Fruit fly (Drosophila melanogaster) whole organism, embryonic: ENCODE results near the gene CG32192.

Source experiments
- Asciz ChIP-seq: fragments of 200-800 bp; sonication (Bioruptor generic); optimal IDR thresholded peaks from 2 replicates; lab custom pipeline; 2017; ENCODE audit warnings: missing biosample characterization, mild to moderate bottlenecking, missing genetic modification characterization, missing genetic modification reagents
- B-H2 ChIP-seq: fragments of 200-800 bp; sonication (Bioruptor generic); optimal IDR thresholded peaks from 2 replicates; lab custom pipeline; 2018; ENCODE audit warnings: missing biosample characterization, mild to moderate bottlenecking, missing genetic modification characterization
- Blimp-1 ChIP-seq: fragments of 200-800 bp; sonication (Bioruptor generic); optimal IDR thresholded peaks from 3 replicates; lab custom pipeline; 2018; ENCODE audit warnings: missing biosample characterization, missing genetic modification characterization, mild to moderate bottlenecking, moderate library complexity, missing genetic modification reagents
- CG10209 ChIP-seq: fragments of 200-800 bp; sonication (Bioruptor generic); optimal IDR thresholded peaks from 3 replicates; lab custom pipeline; 2017; ENCODE audit warnings: missing biosample characterization, mild to moderate bottlenecking, missing genetic modification characterization, missing genetic modification reagents
- CG10267 ChIP-seq: fragments of 200-800 bp; sonication (Bioruptor generic); optimal IDR thresholded peaks from 2 replicates; lab custom pipeline; 2018; ENCODE audit warnings: missing biosample characterization, mild to moderate bottlenecking, missing genetic modification characterization, moderate library complexity
- CG10431 ChIP-seq: fragments of 200-800 bp; sonication (Bioruptor generic); optimal IDR thresholded peaks from 3 replicates; lab custom pipeline; 2018; ENCODE audit warnings: missing biosample characterization, mild to moderate bottlenecking, missing genetic modification characterization
- CG12219 ChIP-seq: fragments of 200-800 bp; sonication (Bioruptor generic); optimal IDR thresholded peaks from 3 replicates; lab custom pipeline; 2018; ENCODE audit warnings: missing biosample characterization, mild to moderate bottlenecking, missing genetic modification characterization
- CG13424 ChIP-seq: fragments of 200-800 bp; sonication (Bioruptor generic); optimal IDR thresholded peaks from 2 replicates; lab custom pipeline; 2019; ENCODE audit warnings: missing biosample characterization, mild to moderate bottlenecking, missing genetic modification characterization, moderate library complexity
- CG13894 ChIP-seq: fragments of 200-800 bp; sonication (Bioruptor generic); optimal IDR thresholded peaks from 3 replicates; lab custom pipeline; 2018; ENCODE audit warnings: missing biosample characterization, mild to moderate bottlenecking, missing genetic modification characterization, moderate library complexity
- CG15269 ChIP-seq: fragments of 200-800 bp; sonication (Bioruptor generic); optimal IDR thresholded peaks from 2 replicates; lab custom pipeline; 2018; ENCODE audit warnings: missing biosample characterization, mild to moderate bottlenecking, missing genetic modification characterization, moderate library complexity
- CG17912 ChIP-seq: fragments of 200-800 bp; sonication (Bioruptor generic); optimal IDR thresholded peaks from 2 replicates; lab custom pipeline; 2018; ENCODE audit warnings: missing biosample characterization, mild to moderate bottlenecking, missing genetic modification characterization
- CG1792 ChIP-seq: fragments of 200-800 bp; sonication (Bioruptor generic); optimal IDR thresholded peaks from 2 replicates; lab custom pipeline; 2016; ENCODE audit warnings: missing biosample characterization, missing genetic modification characterization
- CG2199 ChIP-seq: fragments of 200-800 bp; sonication (Bioruptor generic); IDR thresholded peaks from 3 replicates; pipeline ENCODE4 v1.3.6; 2022; ENCODE audit warnings: missing biosample characterization, missing genetic modification characterization
- CG2889 ChIP-seq: fragments of 200-800 bp; sonication (Bioruptor generic); IDR thresholded peaks from 3 replicates; pipeline ENCODE4 v1.3.6; 2022; ENCODE audit warnings: missing biosample characterization, missing genetic modification characterization
- CG31441 ChIP-seq: fragments of 200-800 bp; sonication (Bioruptor generic); IDR thresholded peaks from 2 replicates; pipeline ENCODE4 v1.3.6; 2022; ENCODE audit warnings: missing biosample characterization, missing genetic modification characterization
- CG32772 ChIP-seq: fragments of 200-800 bp; sonication (Bioruptor generic); IDR thresholded peaks from 2 replicates; pipeline ENCODE4 v1.3.6; 2022; ENCODE audit warnings: missing biosample characterization, missing genetic modification characterization
- CG3281 ChIP-seq: fragments of 200-800 bp; sonication (Bioruptor generic); optimal IDR thresholded peaks from 3 replicates; lab custom pipeline; 2017; ENCODE audit warnings: missing biosample characterization, mild to moderate bottlenecking, missing genetic modification characterization
- CG33557 ChIP-seq: fragments of 200-800 bp; sonication (Bioruptor generic); optimal IDR thresholded peaks from 2 replicates; lab custom pipeline; 2019; ENCODE audit warnings: missing biosample characterization, mild to moderate bottlenecking, missing genetic modification characterization, moderate library complexity
- CG43689 ChIP-seq: fragments of 200-800 bp; sonication (Bioruptor generic); IDR thresholded peaks from 2 replicates; pipeline ENCODE4 v1.3.6; 2022; ENCODE audit warnings: missing biosample characterization, missing genetic modification characterization
- CG7786 ChIP-seq: fragments of 200-800 bp; sonication (Bioruptor generic); optimal IDR thresholded peaks from 2 replicates; lab custom pipeline; 2016; ENCODE audit warnings: missing biosample characterization, missing genetic modification characterization
- CG7839 ChIP-seq: fragments of 200-800 bp; sonication (Bioruptor generic); optimal IDR thresholded peaks from 3 replicates; lab custom pipeline; 2018; ENCODE audit warnings: missing biosample characterization, mild to moderate bottlenecking, missing genetic modification characterization, moderate library complexity
- CG8290 ChIP-seq, 3 experiments: fragments of 200-800 bp; sonication (Bioruptor generic); optimal IDR thresholded peaks; 2 replicates each; lab custom pipeline; 2016 to 2019; ENCODE audit warnings: missing biosample characterization in 3 of 3, missing genetic modification characterization in 3 of 3, mild to moderate bottlenecking in 2 of 3, moderate library complexity in 1 of 3
- Fer3 ChIP-seq: fragments of 200-800 bp; sonication (Bioruptor generic); optimal IDR thresholded peaks from 2 replicates; lab custom pipeline; 2018; ENCODE audit warnings: missing biosample characterization, mild to moderate bottlenecking, missing genetic modification characterization, moderate library complexity
- Hr3 ChIP-seq: fragments of 200-800 bp; sonication (Bioruptor generic); optimal IDR thresholded peaks from 3 replicates; lab custom pipeline; 2016; ENCODE audit warnings: missing biosample characterization, missing genetic modification characterization
- Med ChIP-seq: fragments of 200-800 bp; sonication (Bioruptor generic); peaks from one replicate; lab custom pipeline; 2016; ENCODE audit warnings: missing biosample characterization, missing genetic modification characterization, mild to moderate bottlenecking, inconsistent platforms, moderate library complexity
- Nf-YA ChIP-seq: fragments of 200-800 bp; sonication (Bioruptor generic); IDR thresholded peaks from 2 replicates; pipeline ENCODE4 v1.3.6; 2022; ENCODE audit warnings: missing biosample characterization, missing genetic modification characterization
- Nf-YB ChIP-seq: fragments of 200-800 bp; sonication (Bioruptor generic); optimal IDR thresholded peaks from 3 replicates; lab custom pipeline; 2019; ENCODE audit warnings: missing biosample characterization, mild to moderate bottlenecking, missing genetic modification characterization, moderate library complexity
- Pdp1 ChIP-seq, 2 experiments: fragments of 200-800 bp; sonication (Bioruptor generic); optimal IDR thresholded peaks; 3 replicates each; lab custom pipeline; 2016; ENCODE audit warnings: missing biosample characterization in 2 of 2, missing genetic modification characterization in 2 of 2, mild to moderate bottlenecking in 1 of 2, moderate library complexity in 1 of 2
- Sin3A ChIP-seq: fragments of >200 bp; optimal IDR thresholded peaks from 2 replicates; lab custom pipeline; 2018
- Xbp1 ChIP-seq: fragments of 200-800 bp; sonication (Bioruptor generic); optimal IDR thresholded peaks from 3 replicates; lab custom pipeline; 2016; ENCODE audit warnings: missing biosample characterization, mild to moderate bottlenecking, missing genetic modification characterization
- bab2 ChIP-seq: fragments of 200-800 bp; sonication (Bioruptor generic); optimal IDR thresholded peaks from 2 replicates; lab custom pipeline; 2016; ENCODE audit warnings: missing biosample characterization, missing genetic modification characterization
- ci ChIP-seq: fragments of 200-800 bp; sonication (Bioruptor generic); IDR thresholded peaks from 3 replicates; pipeline ENCODE4 v1.3.6; 2022; ENCODE audit warnings: missing biosample characterization, missing genetic modification characterization
- dysf ChIP-seq: fragments of 200-800 bp; sonication (Bioruptor generic); IDR thresholded peaks from 3 replicates; pipeline ENCODE4 v1.3.6; 2022; ENCODE audit warnings: missing biosample characterization, missing genetic modification characterization
- fd64A ChIP-seq: fragments of 200-800 bp; sonication (Bioruptor generic); optimal IDR thresholded peaks from 3 replicates; lab custom pipeline; 2018; ENCODE audit warnings: missing biosample characterization, mild to moderate bottlenecking, missing genetic modification characterization
- kni ChIP-seq: fragments of 200-800 bp; sonication (Bioruptor generic); optimal IDR thresholded peaks from 3 replicates; lab custom pipeline; 2017; ENCODE audit warnings: mild to moderate bottlenecking, missing biosample characterization, missing genetic modification reagents, missing genetic modification characterization
- lbe ChIP-seq: fragments of 200-800 bp; sonication (Bioruptor generic); optimal IDR thresholded peaks from 2 replicates; lab custom pipeline; 2016; ENCODE audit warnings: missing biosample characterization, mild to moderate bottlenecking, missing genetic modification characterization
- nerfin-2 ChIP-seq: fragments of 200-800 bp; sonication (Bioruptor generic); IDR thresholded peaks from 2 replicates; pipeline ENCODE4 v1.3.6; 2022; ENCODE audit warnings: missing biosample characterization, missing genetic modification characterization; ENCODE audit not compliant: partially characterized antibody
- nom ChIP-seq: fragments of 200-800 bp; sonication (Bioruptor generic); optimal IDR thresholded peaks from 2 replicates; lab custom pipeline; 2017; ENCODE audit warnings: missing biosample characterization, missing genetic modification characterization, mild to moderate bottlenecking, moderate library complexity, missing genetic modification reagents
- odd ChIP-seq: fragments of 200-800 bp; sonication (Bioruptor generic); optimal IDR thresholded peaks from 2 replicates; lab custom pipeline; 2017; ENCODE audit warnings: missing biosample characterization, mild to moderate bottlenecking, missing genetic modification characterization
- pan ChIP-seq, 4 experiments: fragments of >200 bp in 3 of 4; fragments of 200-800 bp in 1 of 4; sonication (Bioruptor generic) in 1 of 4; optimal IDR thresholded peaks in 3 of 4; IDR thresholded peaks in 1 of 4; 2 replicates each; pipeline versions ENCODE4 v1.3.6 to Lab custom; 2017 to 2022; ENCODE audit warnings: missing biosample characterization in 2 of 4, missing genetic modification characterization in 2 of 4, mixed read lengths in 1 of 4
- phol ChIP-seq: fragments of 200-800 bp; sonication (Bioruptor generic); optimal IDR thresholded peaks from 3 replicates; lab custom pipeline; 2018; ENCODE audit warnings: missing biosample characterization, mild to moderate bottlenecking, missing genetic modification characterization, moderate library complexity
- pros ChIP-seq: fragments of 200-800 bp; sonication (Bioruptor generic); optimal IDR thresholded peaks from 3 replicates; lab custom pipeline; 2019; ENCODE audit warnings: missing biosample characterization, mild to moderate bottlenecking, missing genetic modification characterization, moderate library complexity
- pzg ChIP-seq: fragments of 200-800 bp; sonication (Bioruptor generic); optimal IDR thresholded peaks from 3 replicates; lab custom pipeline; 2018; ENCODE audit warnings: missing biosample characterization, mild to moderate bottlenecking, missing genetic modification characterization, moderate library complexity
- row ChIP-seq: fragments of 200-800 bp; sonication (Bioruptor generic); IDR thresholded peaks from 3 replicates; pipeline ENCODE4 v1.3.6; 2022; ENCODE audit warnings: missing biosample characterization, missing genetic modification characterization
- slbo ChIP-seq: fragments of 200-800 bp; sonication (Bioruptor generic); IDR thresholded peaks from 2 replicates; pipeline ENCODE4 v1.3.6; 2022; ENCODE audit warnings: missing biosample characterization, missing genetic modification characterization
- sqz ChIP-seq: fragments of 200-800 bp; sonication (Bioruptor generic); optimal IDR thresholded peaks from 3 replicates; lab custom pipeline; 2018; ENCODE audit warnings: missing biosample characterization, mild to moderate bottlenecking, missing genetic modification characterization
- twi ChIP-seq: fragments of 200-800 bp; optimal IDR thresholded peaks from 2 replicates; lab custom pipeline; 2019; ENCODE audit warnings: missing biosample characterization, mild to moderate bottlenecking, missing genetic modification characterization, moderate library complexity
- vnd ChIP-seq: fragments of 200-800 bp; sonication (Bioruptor generic); IDR thresholded peaks from 3 replicates; pipeline ENCODE4 v1.3.6; 2022; ENCODE audit warnings: missing biosample characterization, missing genetic modification characterization; ENCODE audit not compliant: partially characterized antibody

Gene CG32192

DNA sequence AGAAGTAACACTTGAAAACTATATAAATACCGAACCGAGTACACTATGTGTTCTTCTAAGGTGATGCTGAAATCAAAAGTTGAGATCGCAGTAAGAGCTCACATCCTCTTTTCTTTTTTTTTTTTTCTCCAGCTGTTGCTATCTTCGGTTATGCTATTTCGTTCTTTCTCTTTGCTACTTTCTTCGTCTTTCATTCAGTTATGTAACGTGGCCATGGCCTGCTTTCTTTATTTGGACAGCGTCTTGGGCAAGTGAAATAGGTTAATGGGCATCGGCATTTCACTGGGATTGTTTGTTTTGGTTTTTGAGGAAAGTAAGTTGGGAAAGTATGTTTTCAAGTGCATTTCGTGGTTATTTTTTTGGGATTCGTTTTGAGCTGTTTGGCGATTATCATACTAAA is 22.5 kb upstream of the CG32192 start:
- TF ChIP-seq Pdp1 (GFP tag; optimal IDR thresholded peaks at IDR 0.05; lab: Kevin White, UChicago), result peak in 1 of 2 experiments; percentile 76
- TF ChIP-seq pros (GFP tag; lab: Kevin White, UChicago), result peak; percentile 40
- TF ChIP-seq Blimp-1 (GFP tag; lab: Kevin White, UChicago), result peak; percentile 87
- TF ChIP-seq Asciz (GFP tag; lab: Kevin White, UChicago), result no peak
- TF ChIP-seq sqz (GFP tag; lab: Kevin White, UChicago), result peak; percentile 12
- TF ChIP-seq CG31441 (GFP tag; lab: Robert Waterston, UW), result no peak
- TF ChIP-seq CG10431 (GFP tag; lab: Kevin White, UChicago), result no peak
- TF ChIP-seq CG10267, result no peak
- TF ChIP-seq kni (GFP tag; lab: Kevin White, UChicago), result peak; percentile 55
- TF ChIP-seq CG10209 (GFP tag; lab: Kevin White, UChicago), result no peak
- 0 out of 3 replicates have a peak, but pooled peaks have one; percentile 57 for TF ChIP-seq CG2199 (GFP tag; lab: Robert Waterston, UW)
- TF ChIP-seq CG33557 (GFP tag; lab: Kevin White, UChicago), result peak; percentile 0

DNA sequence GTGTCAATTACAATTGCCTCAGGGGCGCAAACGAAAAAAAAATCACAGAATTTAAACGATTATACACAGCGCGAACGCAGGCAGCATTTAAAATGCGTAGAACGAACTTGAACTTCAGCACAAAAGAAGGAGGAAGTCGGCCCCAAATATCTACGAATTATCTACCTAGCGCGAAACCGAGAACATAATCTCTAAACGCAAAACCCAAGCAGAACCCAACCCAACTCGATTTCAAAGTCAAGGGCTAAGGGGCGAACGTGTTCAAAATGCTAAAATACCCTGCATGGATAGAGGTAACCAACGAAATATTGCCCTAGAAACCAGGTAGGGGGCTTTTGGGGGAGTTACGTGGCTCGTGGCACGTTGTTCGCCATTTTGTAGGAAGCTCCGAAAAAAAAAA is 21.6 kb upstream of the CG32192 start:
- TF ChIP-seq Nf-YB (GFP tag; lab: Kevin White, UChicago), result no peak
- TF ChIP-seq CG7786, result no peak
- TF ChIP-seq CG17912 (GFP tag; lab: Kevin White, UChicago), result no peak
- peak; percentile 10 for TF ChIP-seq Fer3 (tag; lab: Kevin White, UChicago)
- no peak for TF ChIP-seq CG7839
- TF ChIP-seq pan (optimal IDR thresholded peaks at IDR 0.05; lab: Kevin White, UChicago), result no peak
- TF ChIP-seq pan (GFP tag; optimal IDR thresholded peaks at IDR 0.05 in 1 of 2, IDR thresholded peaks at IDR 0.05 in 1 of 2), result peak in 1 of 2 experiments; percentile 17
- TF ChIP-seq pzg (GFP tag; lab: Kevin White, UChicago), result no peak
- TF ChIP-seq CG12219 (GFP tag; lab: Kevin White, UChicago), result no peak
- TF ChIP-seq CG43689, result no peak
- TF ChIP-seq CG3281 (GFP tag; lab: Kevin White, UChicago), result peak; percentile 3
- no peak for TF ChIP-seq lbe (GFP tag; lab: Kevin White, UChicago)
- no peak for TF ChIP-seq Sin3A (lab: Kevin White, UChicago)
- TF ChIP-seq fd64A, result no peak
- no peak for TF ChIP-seq nom (GFP tag; lab: Kevin White, UChicago)
- peak; percentile 56 for TF ChIP-seq slbo (GFP tag; lab: Robert Waterston, UW)
- no peak for TF ChIP-seq twi (tag; lab: Kevin White, UChicago)
- TF ChIP-seq CG13894 (tag; lab: Kevin White, UChicago), result peak; percentile 77
- 0 out of 3 replicates have a peak, but pooled peaks have one; percentile 17 for TF ChIP-seq row
- TF ChIP-seq nerfin-2 (GFP tag; lab: Robert Waterston, UW), result no peak
- 0 out of 3 replicates have a peak, but pooled peaks have one; percentile 8 for TF ChIP-seq dysf (GFP tag; lab: Robert Waterston, UW)
- TF ChIP-seq CG13424 (tag; lab: Kevin White, UChicago), result no peak
- no peak for TF ChIP-seq odd
- no peak for TF ChIP-seq CG32772 (GFP tag; lab: Robert Waterston, UW)
- no peak for TF ChIP-seq Nf-YA
- no peak for TF ChIP-seq bab2 (GFP tag; lab: Kevin White, UChicago)
- no peak for TF ChIP-seq ci (GFP tag; lab: Robert Waterston, UW)
- no peak for TF ChIP-seq vnd
- TF ChIP-seq CG2889, result no peak
- no peak for TF ChIP-seq CG15269 (tag; lab: Kevin White, UChicago)
- no peak for TF ChIP-seq CG8290 (GFP tag; optimal IDR thresholded peaks at IDR 0.05; lab: Kevin White, UChicago)
- TF ChIP-seq CG8290 (tag; optimal IDR thresholded peaks at IDR 0.05; lab: Kevin White, UChicago), result peak in 1 of 2 experiments; percentile 3
- TF ChIP-seq Med (GFP tag; lab: Kevin White, UChicago), result peak; percentile 26
- no peak for TF ChIP-seq CG1792 (GFP tag; lab: Kevin White, UChicago)
- TF ChIP-seq phol, result no peak
- peak; percentile 25 for TF ChIP-seq B-H2 (GFP tag; lab: Kevin White, UChicago)
- no peak for TF ChIP-seq Hr3
- TF ChIP-seq Xbp1, result peak; percentile 13
